Worm (Caenorhabditis elegans) whole organism, L1 larva: Measurements from ENCODE around the gene C49C3.7.

Source experiments
- C04F5.9 ChIP-seq: sonication (generic microtip); optimal IDR thresholded peaks from 2 replicates; lab custom pipeline; 2016; ENCODE audit warnings: missing genetic modification characterization, missing compliant biosample characterization
- C16A3.4 ChIP-seq: fragments of 150-350 bp; optimal IDR thresholded peaks from 2 replicates; lab custom pipeline; 2014; ENCODE audit warnings: missing biosample characterization, missing genetic modification characterization
- C34B4.2 ChIP-seq: sonication (generic microtip); optimal IDR thresholded peaks from 2 replicates; lab custom pipeline; 2017; ENCODE audit warnings: mild to moderate bottlenecking, missing genetic modification characterization, missing compliant biosample characterization
- F16B12.6 ChIP-seq: fragments of 150-350 bp; optimal IDR thresholded peaks from 2 replicates; lab custom pipeline; 2014; ENCODE audit warnings: missing biosample characterization, missing genetic modification characterization
- aha-1 ChIP-seq: fragments of 150-350 bp; optimal IDR thresholded peaks from 2 replicates; lab custom pipeline; 2014; ENCODE audit warnings: missing biosample characterization, missing genetic modification characterization
- blmp-1 ChIP-seq: fragments of 150-350 bp; optimal IDR thresholded peaks from 2 replicates; lab custom pipeline; 2014; ENCODE audit warnings: missing biosample characterization, missing genetic modification characterization
- ceh-88 ChIP-seq: fragments of 200-800 bp; sonication (Bioruptor generic); IDR thresholded peaks from 2 replicates; pipeline ENCODE4 v1.3.6; 2022; ENCODE audit warnings: missing genetic modification characterization, missing compliant biosample characterization
- ceh-90 ChIP-seq: sonication (generic microtip); optimal IDR thresholded peaks from 2 replicates; lab custom pipeline; 2016; ENCODE audit warnings: missing genetic modification characterization, missing compliant biosample characterization
- dpl-1 ChIP-seq, 3 experiments: fragments of 150-350 bp in 2 of 3; sonication (generic microtip) in 1 of 3; optimal IDR thresholded peaks; 2 replicates each; lab custom pipeline; 2014 to 2017; ENCODE audit warnings: missing biosample characterization in 3 of 3, missing genetic modification characterization in 3 of 3, missing genetic modification reagents in 3 of 3
- efl-1 ChIP-seq, 4 experiments: fragments of 150-350 bp; optimal IDR thresholded peaks in 3 of 4; peaks in 1 of 4; 1 replicate in 1 of 4; 2 replicates in 3 of 4; lab custom pipeline; 2014; ENCODE audit warnings: missing biosample characterization in 2 of 4, missing genetic modification characterization in 2 of 4, missing genetic modification reagents in 2 of 4
- elt-2 ChIP-seq: sonication (generic microtip); optimal IDR thresholded peaks from 2 replicates; lab custom pipeline; 2016; ENCODE audit warnings: missing genetic modification characterization, mild to moderate bottlenecking, inconsistent platforms, missing compliant biosample characterization, missing genetic modification reagents
- fkh-10 ChIP-seq: sonication (generic microtip); optimal IDR thresholded peaks from 2 replicates; lab custom pipeline; 2017; ENCODE audit warnings: missing biosample characterization, missing genetic modification reagents, missing genetic modification characterization
- fkh-8 ChIP-seq: sonication (generic microtip); optimal IDR thresholded peaks from 2 replicates; lab custom pipeline; 2016; ENCODE audit warnings: mild to moderate bottlenecking, missing genetic modification characterization, missing compliant biosample characterization
- fos-1 ChIP-seq: fragments of 150-350 bp; optimal IDR thresholded peaks from 2 replicates; lab custom pipeline; 2014; ENCODE audit warnings: missing biosample characterization, missing genetic modification characterization
- hlh-17 ChIP-seq: fragments of 200-800 bp; sonication (Bioruptor generic); optimal IDR thresholded peaks from 2 replicates; lab custom pipeline; 2018; ENCODE audit warnings: missing genetic modification characterization, mild to moderate bottlenecking, missing compliant biosample characterization, moderate library complexity, borderline replicate concordance
- jun-1 ChIP-seq: fragments of 150-350 bp; optimal IDR thresholded peaks from 2 replicates; lab custom pipeline; 2014; ENCODE audit warnings: missing biosample characterization, missing genetic modification reagents, missing genetic modification characterization
- lin-14 ChIP-seq: fragments of 200-800 bp; sonication (Bioruptor generic); optimal IDR thresholded peaks from 2 replicates; lab custom pipeline; 2018; ENCODE audit warnings: mild to moderate bottlenecking, missing genetic modification characterization, moderate library complexity, missing compliant biosample characterization
- lin-15B ChIP-seq: fragments of 150-350 bp; sonication (generic microtip); optimal IDR thresholded peaks from 3 replicates; lab custom pipeline; 2014; ENCODE audit warnings: missing biosample characterization, missing genetic modification characterization
- lin-35 ChIP-seq, 2 experiments: fragments of 150-350 bp; optimal IDR thresholded peaks; 2 replicates each; lab custom pipeline; 2014; ENCODE audit warnings: missing biosample characterization in 2 of 2, missing genetic modification characterization in 2 of 2, missing genetic modification reagents in 2 of 2
- lir-3 ChIP-seq: sonication (generic microtip); optimal IDR thresholded peaks from 2 replicates; lab custom pipeline; 2016; ENCODE audit warnings: mild to moderate bottlenecking, missing genetic modification characterization, moderate library complexity, missing compliant biosample characterization; ENCODE audit not compliant: poor library complexity
- lsy-2 ChIP-seq, 2 experiments: fragments of 150-350 bp; optimal IDR thresholded peaks; 2 replicates each; lab custom pipeline; 2014; ENCODE audit warnings: missing biosample characterization in 2 of 2, missing genetic modification characterization in 2 of 2
- mef-2 ChIP-seq: fragments of 150-350 bp; optimal IDR thresholded peaks from 2 replicates; lab custom pipeline; 2014; ENCODE audit warnings: missing biosample characterization, missing genetic modification characterization
- nhr-19 ChIP-seq: fragments of 200-800 bp; sonication (Bioruptor generic); conservative IDR thresholded peaks from 2 replicates; pipeline ENCODE4 v1.3.6; 2022; ENCODE audit warnings: missing genetic modification characterization, missing compliant biosample characterization
- nhr-20 ChIP-seq: sonication (generic microtip); optimal IDR thresholded peaks from 2 replicates; lab custom pipeline; 2016; ENCODE audit warnings: mild to moderate bottlenecking, missing genetic modification characterization, missing compliant biosample characterization
- nhr-28 ChIP-seq: fragments of 150-350 bp; optimal IDR thresholded peaks from 2 replicates; lab custom pipeline; 2014; ENCODE audit warnings: missing biosample characterization, missing genetic modification characterization
- nhr-47 ChIP-seq: sonication (generic microtip); optimal IDR thresholded peaks from 2 replicates; lab custom pipeline; 2016; ENCODE audit warnings: mild to moderate bottlenecking, missing genetic modification characterization, moderate library complexity, missing compliant biosample characterization
- nhr-71 ChIP-seq: sonication (generic microtip); optimal IDR thresholded peaks from 2 replicates; lab custom pipeline; 2016; ENCODE audit warnings: mild to moderate bottlenecking, missing genetic modification characterization, moderate library complexity, missing compliant biosample characterization
- nhr-76 ChIP-seq: sonication (generic microtip); optimal IDR thresholded peaks from 2 replicates; lab custom pipeline; 2017; ENCODE audit warnings: missing biosample characterization, missing genetic modification characterization
- nhr-77 ChIP-seq: fragments of 150-350 bp; optimal IDR thresholded peaks from 2 replicates; lab custom pipeline; 2014; ENCODE audit warnings: missing biosample characterization, missing genetic modification characterization
- nhr-84 ChIP-seq: sonication (generic microtip); optimal IDR thresholded peaks from 2 replicates; lab custom pipeline; 2017; ENCODE audit warnings: missing biosample characterization, missing genetic modification characterization
- nhr-90 ChIP-seq: sonication (generic microtip); optimal IDR thresholded peaks from 2 replicates; lab custom pipeline; 2016; ENCODE audit warnings: mild to moderate bottlenecking, missing genetic modification characterization, missing compliant biosample characterization; ENCODE audit not compliant: poor library complexity
- skn-1 ChIP-seq: fragments of 150-350 bp; optimal IDR thresholded peaks from 2 replicates; lab custom pipeline; 2014; ENCODE audit warnings: missing biosample characterization, missing genetic modification characterization
- snu-23 ChIP-seq: sonication (generic microtip); optimal IDR thresholded peaks from 2 replicates; lab custom pipeline; 2016; ENCODE audit warnings: missing genetic modification characterization, missing compliant biosample characterization
- sup-37 ChIP-seq: fragments of 200-800 bp; sonication (Bioruptor generic); optimal IDR thresholded peaks from 2 replicates; lab custom pipeline; 2018; ENCODE audit warnings: mild to moderate bottlenecking, missing genetic modification characterization, missing compliant biosample characterization
- unc-30 ChIP-seq: sonication (generic microtip); optimal IDR thresholded peaks from 2 replicates; lab custom pipeline; 2017; ENCODE audit warnings: missing biosample characterization, missing genetic modification characterization
- unc-62 ChIP-seq: fragments of 150-350 bp; optimal IDR thresholded peaks from 2 replicates; lab custom pipeline; 2014; ENCODE audit warnings: missing biosample characterization, missing genetic modification reagents, missing genetic modification characterization
- unc-98 ChIP-seq: fragments of 200-800 bp; sonication (Bioruptor generic); IDR thresholded peaks from 2 replicates; pipeline ENCODE4 v1.3.6; 2022; ENCODE audit warnings: missing genetic modification characterization, missing compliant biosample characterization
- xbp-1 ChIP-seq: sonication (generic microtip); optimal IDR thresholded peaks from 2 replicates; lab custom pipeline; 2016; ENCODE audit warnings: missing genetic modification characterization, missing compliant biosample characterization
- zag-1 ChIP-seq: fragments of 150-350 bp; optimal IDR thresholded peaks from 2 replicates; lab custom pipeline; 2014; ENCODE audit warnings: missing biosample characterization, missing genetic modification characterization
- zip-4 ChIP-seq: fragments of 200-800 bp; sonication (Bioruptor generic); optimal IDR thresholded peaks from 2 replicates; lab custom pipeline; 2018; ENCODE audit warnings: mild to moderate bottlenecking, missing genetic modification characterization, moderate library complexity, missing compliant biosample characterization

C49C3.7 gene

DNA sequence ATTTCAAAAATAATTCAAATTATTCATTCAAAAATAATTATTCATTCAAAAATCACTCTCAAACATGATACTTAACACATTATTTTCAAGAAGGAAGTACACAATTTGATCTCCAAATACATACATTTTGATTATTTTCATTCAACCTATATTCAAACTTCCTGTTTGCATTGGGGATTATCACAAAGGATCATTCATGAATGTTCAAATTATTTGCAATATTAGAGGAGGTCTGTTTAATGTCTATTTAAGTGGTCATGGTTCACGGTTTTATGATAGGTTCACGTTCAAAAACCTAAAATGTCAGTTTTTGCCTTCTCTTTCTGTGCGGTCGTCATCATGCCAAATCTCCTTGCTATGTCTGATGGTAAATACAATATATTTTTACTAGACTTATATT, 28.8 kb downstream of the C49C3.7 start, which contains the start of gene clec-202:
Gene clec-202, plus strand, starts transcription at position 301 of the 400 bp plus-strand sequence.
- TF ChIP-seq nhr-76 (tag; lab: Kevin White, UChicago) (no peak), unc-30 (tag; lab: Kevin White, UChicago) (no peak), zag-1 (tag; lab: Kevin White, UChicago) (no peak), fkh-10 (GFP tag; lab: Kevin White, UChicago) (no peak), zip-4 (no peak), unc-98 (GFP tag; lab: Robert Waterston, UW) (no peak), mef-2 (tag; lab: Kevin White, UChicago) (no peak), C16A3.4 (no peak), xbp-1 (no peak), nhr-77 (no peak), fos-1 (tag; lab: Kevin White, UChicago) (no peak)

DNA sequence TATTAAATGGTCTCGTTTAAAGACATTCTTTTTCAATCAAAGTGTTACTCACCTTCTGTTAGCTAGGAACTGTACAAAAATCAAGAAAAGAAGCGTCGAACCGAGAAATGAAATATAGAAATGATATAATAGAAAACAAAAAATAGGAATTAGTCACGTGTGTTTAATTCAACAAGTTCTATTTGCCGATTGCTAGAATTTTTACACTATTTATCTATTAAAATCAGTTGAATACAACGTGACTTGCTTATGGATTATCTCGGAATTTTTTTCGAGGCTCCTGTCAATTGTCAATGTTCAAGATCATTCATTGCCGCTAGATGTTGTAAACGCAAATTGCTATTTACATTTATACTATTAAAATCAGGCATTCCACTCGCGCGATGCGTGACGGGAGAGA, 34.9 kb downstream of the C49C3.7 start, which contains the start of gene zipt-17:
Gene zipt-17, minus strand, starts transcription at position 101 of the 400 bp plus-strand sequence.
- no peak for TF ChIP-seq fkh-8 (tag; lab: Kevin White, UChicago)
- TF ChIP-seq nhr-28 (tag; lab: Kevin White, UChicago): no peak
- no peak for TF ChIP-seq lir-3
- TF ChIP-seq hlh-17: no peak
- TF ChIP-seq unc-30 (tag; lab: Kevin White, UChicago): no peak
- TF ChIP-seq lin-14 (GFP tag; lab: Kevin White, UChicago): no peak

DNA sequence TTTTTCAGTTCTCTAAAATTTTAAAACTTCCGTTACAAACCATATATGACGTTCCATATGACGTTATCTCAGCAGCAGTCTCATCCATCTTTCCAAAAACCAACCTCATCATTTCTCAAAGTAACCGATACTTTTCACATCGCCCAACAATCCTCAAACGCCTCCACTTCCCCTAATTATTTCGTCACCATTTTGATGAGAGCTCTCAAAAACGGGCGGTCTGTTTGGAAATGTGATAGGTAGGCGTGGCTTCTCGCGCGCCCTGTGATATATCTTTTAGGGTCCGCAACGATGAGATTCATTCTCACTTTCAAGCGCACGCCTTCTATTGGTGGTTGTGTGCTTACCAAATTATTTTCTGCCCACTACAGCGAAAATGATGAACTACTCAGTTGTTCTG, 35.9 kb downstream of the C49C3.7 start, which contains the start of gene trh-1:
Gene trh-1, plus strand, starts transcription at position 301 of the 400 bp plus-strand sequence.
- TF ChIP-seq nhr-77 (no peak), nhr-71 (tag; lab: Kevin White, UChicago) (no peak), jun-1 (tag; lab: Kevin White, UChicago) (no peak), nhr-90 (no peak)
- TF ChIP-seq, all 84 proteins: peak for 0

DNA sequence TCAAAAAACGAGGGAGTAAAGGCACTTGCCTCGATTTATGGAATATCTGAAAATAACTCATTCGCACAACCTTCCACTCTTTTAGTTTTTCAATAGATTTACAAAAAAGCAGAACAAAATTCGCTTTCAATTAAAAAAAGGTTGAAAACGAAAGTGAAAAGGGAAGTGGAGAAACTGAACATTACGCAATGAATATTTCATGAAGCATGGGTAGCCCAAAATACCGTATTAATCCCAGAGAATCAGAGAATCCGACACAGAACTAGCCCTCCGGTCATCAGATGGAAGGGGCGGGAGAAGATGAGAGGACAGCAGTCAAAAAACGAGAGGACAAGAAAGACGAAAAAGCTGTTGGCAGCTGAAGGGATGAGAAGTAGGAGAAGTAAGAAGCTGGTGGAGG, 39.1 kb downstream of the C49C3.7 start, which contains the start of gene C30H6.5:
Gene C30H6.5, plus strand, starts transcription at position 301 of the 400 bp plus-strand sequence.
- TF ChIP-seq nhr-84 (no peak), blmp-1 (tag; lab: Kevin White, UChicago) (peak; percentile 82)

DNA sequence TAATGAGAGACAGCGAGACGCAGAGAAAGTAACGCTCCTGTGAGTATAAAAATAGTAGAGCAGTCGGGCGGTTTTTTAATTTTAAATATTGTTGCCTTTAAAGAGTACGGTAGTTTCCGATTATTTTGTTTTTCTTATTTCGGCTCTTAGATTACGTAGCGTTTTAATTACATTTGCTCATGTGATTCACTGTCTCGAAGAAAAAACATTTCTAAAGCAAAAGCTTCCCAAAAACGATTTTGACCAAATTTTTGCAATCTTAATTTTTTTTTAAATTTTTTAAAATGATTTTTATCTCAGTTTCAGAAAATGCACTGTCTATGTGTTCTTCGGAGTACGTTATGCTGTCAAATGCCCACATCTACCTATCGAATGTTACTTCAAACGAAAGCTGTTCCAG, 43.8 kb downstream of the C49C3.7 start, which contains the start of gene haf-1:
Gene haf-1, plus strand, starts transcription at position 301 of the 400 bp plus-strand sequence.
- no peak for TF ChIP-seq sup-37
- TF ChIP-seq elt-2 (tag; lab: Kevin White, UChicago): no peak
- no peak for TF ChIP-seq efl-1 (optimal IDR thresholded peaks at IDR 0.05; lab: Kevin White, UChicago)
- TF ChIP-seq efl-1 (GFP tag; optimal IDR thresholded peaks at IDR 0.05 in 1 of 2; lab: Kevin White, UChicago): peak in 1 of 2 experiments; percentile 13

DNA sequence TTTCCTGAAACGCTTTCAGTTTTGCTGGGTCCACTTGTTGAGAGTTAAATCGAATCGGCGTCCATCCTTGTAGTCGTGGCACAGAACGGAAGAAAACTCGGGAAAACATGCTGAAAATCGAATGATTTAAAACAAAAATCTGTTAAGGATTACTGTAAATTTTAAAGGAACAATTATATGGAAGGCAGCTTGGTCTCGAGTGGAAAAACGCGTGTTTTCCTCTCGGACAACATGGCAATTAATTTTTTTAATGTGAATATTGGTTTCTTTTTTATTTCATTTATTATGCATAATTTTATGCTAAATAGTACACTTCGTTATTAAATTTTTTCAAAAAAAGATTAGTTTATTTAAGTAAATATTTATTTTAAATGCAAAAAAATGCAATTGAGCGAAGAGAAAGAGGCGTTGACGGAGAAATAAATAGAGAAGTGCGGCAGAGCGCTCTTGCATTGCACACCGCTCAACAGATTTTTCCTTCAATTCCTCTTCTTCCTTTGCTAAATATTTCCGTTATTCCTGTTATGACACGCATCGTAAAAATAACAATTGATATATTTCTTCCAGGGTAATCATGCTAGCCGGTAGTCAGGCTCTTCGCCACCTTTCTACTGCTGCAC, 47.8 kb downstream of the C49C3.7 start, which contains the start of the genes C30H6.9 and dlat-2:
Gene C30H6.9, minus strand, starts transcription at position 110 of the 620 bp plus-strand sequence.
Gene dlat-2, plus strand, starts transcription at position 566 of the 620 bp plus-strand sequence.
- TF ChIP-seq efl-1 (optimal IDR thresholded peaks at IDR 0.05; lab: Kevin White, UChicago) (peak; percentile 20 to 25), efl-1 (GFP tag; optimal IDR thresholded peaks at IDR 0.05 in 1 of 2; lab: Kevin White, UChicago) (peak in 1 of 2 experiments; percentile 35), nhr-19 (GFP tag; lab: Robert Waterston, UW) (no peak), aha-1 (tag; lab: Kevin White, UChicago) (no peak), C16A3.4 (peak; percentile 11), C34B4.2 (tag; lab: Kevin White, UChicago) (no peak), nhr-47 (tag; lab: Kevin White, UChicago) (peak; percentile 24), snu-23 (GFP tag; lab: Kevin White, UChicago) (peak; percentile 15), blmp-1 (tag; lab: Kevin White, UChicago) (peak; percentile 46), unc-62 (GFP tag; lab: Kevin White, UChicago) (no peak), lin-15B (tag; lab: Kevin White, UChicago) (peak; percentile 13), nhr-90 (peak; percentile 9), lin-35 (GFP tag; optimal IDR thresholded peaks at IDR 0.05; lab: Kevin White, UChicago) (peak; percentile 24 to 47), C04F5.9 (no peak), dpl-1 (GFP tag; optimal IDR thresholded peaks at IDR 0.05; lab: Kevin White, UChicago) (peak in 2 of 3 experiments; percentile 21 to 49), jun-1 (tag; lab: Kevin White, UChicago) (no peak), ceh-90 (tag; lab: Kevin White, UChicago) (no peak), skn-1 (tag; lab: Kevin White, UChicago) (peak; percentile 3), nhr-71 (tag; lab: Kevin White, UChicago) (no peak), ceh-88 (GFP tag; lab: Robert Waterston, UW) (no peak), nhr-77 (no peak), nhr-20 (peak; percentile 22), lsy-2 (tag; optimal IDR thresholded peaks at IDR 0.05; lab: Kevin White, UChicago) (peak; percentile 19 to 50), F16B12.6 (tag; lab: Kevin White, UChicago) (no peak)
- TF ChIP-seq, all 84 proteins: peak for 12
